Fruit fly (Drosophila melanogaster): ENCODE data around the gene Socs16D.

Socs16D gene

DNA sequence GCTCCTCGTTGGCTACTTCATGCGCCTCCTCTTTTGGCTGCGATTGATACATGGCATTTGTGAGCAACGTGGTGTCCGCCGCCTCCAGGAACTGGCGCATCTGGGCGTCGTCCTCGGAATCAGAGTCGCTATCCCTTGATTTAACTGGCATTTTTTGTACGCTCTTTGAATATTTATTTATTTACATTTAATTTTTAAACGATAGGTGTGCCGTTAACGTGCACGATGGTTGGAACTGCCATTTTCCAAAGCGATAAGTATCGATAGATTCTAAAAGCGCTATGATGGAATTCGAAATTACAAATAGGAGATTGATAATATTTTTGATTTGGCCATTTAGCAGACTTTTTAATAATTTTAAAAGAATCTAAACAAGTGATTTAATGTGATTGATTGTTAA, 25.1 kb upstream of the Socs16D start, which contains the start of gene CG32554 (continued):
- TF ChIP-seq CG7357 (GFP tag; IDR thresholded peaks at IDR 0.05) (no peak), Hr3 (GFP tag; optimal IDR thresholded peaks at IDR 0.05) (no peak), Atf6 (GFP tag; IDR thresholded peaks at IDR 0.05) (no peak), Scr (GFP tag; IDR thresholded peaks at IDR 0.05; ENCODE audit: partially characterized antibody) (peak; percentile 90), ab (GFP tag; optimal IDR thresholded peaks at IDR 0.05) (no peak), CG14667 (GFP tag; IDR thresholded peaks at IDR 0.05) (no peak), tx (GFP tag; optimal IDR thresholded peaks at IDR 0.05) (no peak), hbn (GFP tag; IDR thresholded peaks at IDR 0.05; ENCODE audit: partially characterized antibody) (peak; percentile 92), CG8089 (GFP tag; optimal IDR thresholded peaks at IDR 0.05) (no peak), CG18476 (GFP tag; optimal IDR thresholded peaks at IDR 0.05) (no peak), repo (GFP tag; optimal IDR thresholded peaks at IDR 0.05) (no peak), CG6654 (GFP tag; optimal IDR thresholded peaks at IDR 0.05) (no peak), Atf-2 (GFP tag; optimal IDR thresholded peaks at IDR 0.05) (no peak), CG13424 (tag; optimal IDR thresholded peaks at IDR 0.05) (no peak), CG17612 (GFP tag; IDR thresholded peaks at IDR 0.05) (no peak), prd (optimal IDR thresholded peaks at IDR 0.05) (no peak), prd (GFP tag; IDR thresholded peaks at IDR 0.05) (no peak), gcm2 (GFP tag; optimal IDR thresholded peaks at IDR 0.05) (no peak), CG4404 (GFP tag; IDR thresholded peaks at IDR 0.05) (no peak), Doc2 (GFP tag; IDR thresholded peaks at IDR 0.05) (no peak), inv (GFP tag; IDR thresholded peaks at IDR 0.05; ENCODE audit: partially characterized antibody) (peak; percentile 83), pzg (GFP tag; optimal IDR thresholded peaks at IDR 0.05) (peak; percentile 48), Dad (GFP tag; optimal IDR thresholded peaks at IDR 0.05) (no peak), onecut (GFP tag; IDR thresholded peaks at IDR 0.05) (no peak), bbx (GFP tag; IDR thresholded peaks at IDR 0.05; ENCODE audit: partially characterized antibody) (peak; percentile 91), Doc3 (GFP tag; IDR thresholded peaks at IDR 0.05; ENCODE audit: partially characterized antibody) (peak; percentile 90), ac (GFP tag; optimal IDR thresholded peaks at IDR 0.05) (no peak), sr (GFP tag; IDR thresholded peaks at IDR 0.05) (no peak), crc (GFP tag; optimal IDR thresholded peaks at IDR 0.05) (no peak), rib (GFP tag; IDR thresholded peaks at IDR 0.05) (no peak), CG7271 (tag; optimal IDR thresholded peaks at IDR 0.05) (no peak), sens-2 (GFP tag; IDR thresholded peaks at IDR 0.05) (no peak), Sry-β (GFP tag; optimal IDR thresholded peaks at IDR 0.05) (no peak), sd (tag; optimal IDR thresholded peaks at IDR 0.05) (no peak), CG10321 (GFP tag; IDR thresholded peaks at IDR 0.05) (no peak), CG4360 (GFP tag; IDR thresholded peaks at IDR 0.05) (no peak), Meics (GFP tag; optimal IDR thresholded peaks at IDR 0.05) (no peak), CG13894 (tag; optimal IDR thresholded peaks at IDR 0.05) (no peak), Max (GFP tag; optimal IDR thresholded peaks at IDR 0.05) (no peak), ind (GFP tag; optimal IDR thresholded peaks at IDR 0.05) (no peak), Deaf1 (tag; optimal IDR thresholded peaks at IDR 0.05) (no peak), gce (GFP tag; IDR thresholded peaks at IDR 0.05) (no peak), danr (GFP tag; IDR thresholded peaks at IDR 0.05) (no peak), tll (GFP tag; optimal IDR thresholded peaks at IDR 0.05) (no peak), eve (GFP tag; optimal IDR thresholded peaks at IDR 0.05) (no peak), Hmx (GFP tag; optimal IDR thresholded peaks at IDR 0.05) (no peak), CG2129 (GFP tag; IDR thresholded peaks at IDR 0.05; ENCODE audit: partially characterized antibody) (peak; percentile 77), Fer1 (GFP tag; optimal IDR thresholded peaks at IDR 0.05) (no peak), fd64A (GFP tag; optimal IDR thresholded peaks at IDR 0.05) (no peak), insv (GFP tag; optimal IDR thresholded peaks at IDR 0.05) (no peak), CG5180 (GFP tag; optimal IDR thresholded peaks at IDR 0.05) (no peak), Elba2 (GFP tag; optimal IDR thresholded peaks at IDR 0.05) (no peak)
